Fruit fly (Drosophila melanogaster) whole organism, embryonic: ENCODE measurements around the gene Hmbs.
A peak's percentile ranks its signal among the peaks of the same experiment; 100 is the strongest.

ENCODE experiments used
- Bgb ChIP-seq: fragments of 200-800 bp; sonication (Bioruptor generic); IDR thresholded peaks from 2 replicates; pipeline ENCODE4 v1.3.6; 2022; ENCODE audit warnings: missing biosample characterization, missing genetic modification characterization; ENCODE audit not compliant: partially characterized antibody
- Blimp-1 ChIP-seq: fragments of 200-800 bp; sonication (Bioruptor generic); optimal IDR thresholded peaks from 3 replicates; lab custom pipeline; 2018; ENCODE audit warnings: missing biosample characterization, missing genetic modification characterization, mild to moderate bottlenecking, moderate library complexity, missing genetic modification reagents
- BtbVII ChIP-seq: fragments of 200-800 bp; sonication (Bioruptor generic); optimal IDR thresholded peaks from 3 replicates; lab custom pipeline; 2017; ENCODE audit warnings: missing biosample characterization, mild to moderate bottlenecking, missing genetic modification characterization
- CG10543 ChIP-seq: fragments of 200-800 bp; sonication (Bioruptor generic); optimal IDR thresholded peaks from 3 replicates; lab custom pipeline; 2017; ENCODE audit warnings: missing biosample characterization, mild to moderate bottlenecking, missing genetic modification characterization, moderate library complexity
- CG11696 ChIP-seq: fragments of 200-800 bp; sonication (Bioruptor generic); IDR thresholded peaks from 2 replicates; pipeline ENCODE4 v1.3.6; 2022; ENCODE audit warnings: missing biosample characterization, missing genetic modification characterization
- CG12769 ChIP-seq: fragments of 200-800 bp; sonication (Bioruptor generic); optimal IDR thresholded peaks from 2 replicates; lab custom pipeline; 2019; ENCODE audit warnings: missing biosample characterization, mild to moderate bottlenecking, missing genetic modification characterization, moderate library complexity
- CG14050 ChIP-seq: fragments of 200-800 bp; sonication (Bioruptor generic); IDR thresholded peaks from 3 replicates; pipeline ENCODE4 v1.3.6; 2022; ENCODE audit warnings: missing biosample characterization, missing genetic modification characterization
- CG18011 ChIP-seq: fragments of 200-800 bp; sonication (Bioruptor generic); optimal IDR thresholded peaks from 2 replicates; lab custom pipeline; 2017; ENCODE audit warnings: missing biosample characterization, missing genetic modification characterization, mild to moderate bottlenecking, moderate library complexity, missing genotype
- CG18262 ChIP-seq: fragments of 200-800 bp; optimal IDR thresholded peaks from 3 replicates; lab custom pipeline; 2019; ENCODE audit warnings: missing biosample characterization, mild to moderate bottlenecking, missing genetic modification characterization, moderate library complexity
- CG30403 ChIP-seq: fragments of 200-800 bp; sonication (Bioruptor generic); optimal IDR thresholded peaks from 3 replicates; lab custom pipeline; 2016; ENCODE audit warnings: missing biosample characterization, missing genetic modification characterization
- CG3065 ChIP-seq: fragments of 200-800 bp; sonication (Bioruptor generic); optimal IDR thresholded peaks from 2 replicates; lab custom pipeline; 2016; ENCODE audit warnings: missing biosample characterization, missing genetic modification characterization
- CG34376 ChIP-seq: fragments of 200-800 bp; sonication (Bioruptor generic); optimal IDR thresholded peaks from 2 replicates; lab custom pipeline; 2018; ENCODE audit warnings: missing biosample characterization, mild to moderate bottlenecking, missing genetic modification characterization
- CG7839 ChIP-seq: fragments of 200-800 bp; sonication (Bioruptor generic); optimal IDR thresholded peaks from 3 replicates; lab custom pipeline; 2018; ENCODE audit warnings: missing biosample characterization, mild to moderate bottlenecking, missing genetic modification characterization, moderate library complexity
- CG8478 ChIP-seq: fragments of >200 bp; optimal IDR thresholded peaks from 2 replicates; lab custom pipeline; 2018
- CG9727 ChIP-seq: fragments of 200-800 bp; sonication (Bioruptor generic); optimal IDR thresholded peaks from 3 replicates; lab custom pipeline; 2017; ENCODE audit warnings: missing biosample characterization, mild to moderate bottlenecking, missing genetic modification characterization
- CG9932 ChIP-seq: fragments of 200-800 bp; sonication (Bioruptor generic); IDR thresholded peaks from 2 replicates; pipeline ENCODE4 v1.3.6; 2022; ENCODE audit warnings: missing biosample characterization, missing genetic modification characterization
- CoRest ChIP-seq: fragments of 200-800 bp; sonication (Bioruptor generic); optimal IDR thresholded peaks from 3 replicates; lab custom pipeline; 2018; ENCODE audit warnings: missing biosample characterization, mild to moderate bottlenecking, missing genetic modification characterization, moderate library complexity
- Deaf1 ChIP-seq: fragments of 200-800 bp; optimal IDR thresholded peaks from 3 replicates; lab custom pipeline; 2019; ENCODE audit warnings: missing biosample characterization, mild to moderate bottlenecking, missing genetic modification characterization, moderate library complexity
- Fer3 ChIP-seq: fragments of 200-800 bp; sonication (Bioruptor generic); optimal IDR thresholded peaks from 2 replicates; lab custom pipeline; 2018; ENCODE audit warnings: missing biosample characterization, mild to moderate bottlenecking, missing genetic modification characterization, moderate library complexity
- GATAe ChIP-seq: fragments of 200-800 bp; sonication (Bioruptor generic); conservative IDR thresholded peaks from 2 replicates; pipeline ENCODE4 v1.3.6; 2022; ENCODE audit warnings: missing biosample characterization, missing genetic modification characterization
- H2.0 ChIP-seq: fragments of 200-800 bp; sonication (Bioruptor generic); IDR thresholded peaks from 2 replicates; pipeline ENCODE4 v1.3.6; 2022; ENCODE audit warnings: missing biosample characterization, missing genetic modification characterization
- HLH3B ChIP-seq: fragments of 200-800 bp; sonication (Bioruptor generic); IDR thresholded peaks from 2 replicates; pipeline ENCODE4 v1.3.6; 2022; ENCODE audit warnings: missing biosample characterization, missing genetic modification characterization
- Hand ChIP-seq: fragments of 200-800 bp; sonication (Bioruptor generic); optimal IDR thresholded peaks from 2 replicates; lab custom pipeline; 2017; ENCODE audit warnings: mild to moderate bottlenecking, missing biosample characterization, missing genetic modification reagents, missing genetic modification characterization
- Med ChIP-seq: fragments of 200-800 bp; sonication (Bioruptor generic); peaks from one replicate; lab custom pipeline; 2016; ENCODE audit warnings: missing biosample characterization, missing genetic modification characterization, mild to moderate bottlenecking, inconsistent platforms, moderate library complexity
- NC2α ChIP-seq: fragments of 200-800 bp; sonication (Bioruptor generic); optimal IDR thresholded peaks from 2 replicates; lab custom pipeline; 2016; ENCODE audit warnings: missing biosample characterization, missing genetic modification characterization
- NFAT ChIP-seq: fragments of 200-800 bp; sonication (Bioruptor generic); IDR thresholded peaks from 2 replicates; pipeline ENCODE4 v1.3.6; 2022; ENCODE audit warnings: missing biosample characterization, missing genetic modification characterization
- NK7.1 ChIP-seq: fragments of 200-800 bp; sonication (Bioruptor generic); optimal IDR thresholded peaks from 3 replicates; lab custom pipeline; 2016; ENCODE audit warnings: missing biosample characterization, missing genetic modification characterization
- Optix ChIP-seq: fragments of 200-800 bp; sonication (Bioruptor generic); IDR thresholded peaks from 3 replicates; pipeline ENCODE4 v1.3.6; 2022; ENCODE audit warnings: missing biosample characterization, missing genetic modification characterization
- Xrp1 ChIP-seq: fragments of 200-800 bp; sonication (Bioruptor generic); IDR thresholded peaks from 2 replicates; pipeline ENCODE4 v1.3.6; 2022; ENCODE audit warnings: missing biosample characterization, missing genetic modification characterization
- ato ChIP-seq: fragments of 200-800 bp; sonication (Bioruptor generic); IDR thresholded peaks from 2 replicates; pipeline ENCODE4 v1.3.6; 2022; ENCODE audit warnings: missing biosample characterization, missing genetic modification characterization; ENCODE audit not compliant: partially characterized antibody
- cas ChIP-seq: fragments of 200-800 bp; sonication (Bioruptor generic); IDR thresholded peaks from 2 replicates; pipeline ENCODE4 v1.3.6; 2022; ENCODE audit warnings: missing biosample characterization, missing genetic modification characterization
- chinmo ChIP-seq: fragments of 200-800 bp; sonication (Bioruptor generic); IDR thresholded peaks from 4 replicates; pipeline ENCODE4 v1.3.6; 2022; ENCODE audit warnings: missing biosample characterization, missing genetic modification characterization; ENCODE audit not compliant: partially characterized antibody
- ems ChIP-seq: fragments of 200-800 bp; sonication (Bioruptor generic); optimal IDR thresholded peaks from 3 replicates; lab custom pipeline; 2016; ENCODE audit warnings: missing biosample characterization, missing genetic modification characterization
- gem ChIP-seq: fragments of 200-800 bp; sonication (Bioruptor generic); optimal IDR thresholded peaks from 2 replicates; lab custom pipeline; 2019; ENCODE audit warnings: missing biosample characterization, mild to moderate bottlenecking, missing genetic modification characterization, moderate library complexity
- grn ChIP-seq: fragments of 200-800 bp; sonication (Bioruptor generic); optimal IDR thresholded peaks from 3 replicates; lab custom pipeline; 2017; ENCODE audit warnings: missing biosample characterization, missing genetic modification characterization
- gsb ChIP-seq: fragments of 200-800 bp; sonication (Bioruptor generic); IDR thresholded peaks from 2 replicates; pipeline ENCODE4 v1.3.6; 2022; ENCODE audit warnings: missing biosample characterization, missing genetic modification characterization
- gsb-n ChIP-seq: fragments of 200-800 bp; sonication (Bioruptor generic); optimal IDR thresholded peaks from 3 replicates; lab custom pipeline; 2018; ENCODE audit warnings: missing biosample characterization, mild to moderate bottlenecking, missing genetic modification characterization
- h ChIP-seq: fragments of >200 bp; optimal IDR thresholded peaks from 2 replicates; lab custom pipeline; 2017
- ham ChIP-seq: fragments of 200-800 bp; sonication (Bioruptor generic); IDR thresholded peaks from 2 replicates; pipeline ENCODE4 v1.3.6; 2022; ENCODE audit warnings: missing biosample characterization, missing genetic modification characterization
- jumu ChIP-seq: fragments of 200-800 bp; sonication (Bioruptor generic); optimal IDR thresholded peaks from 3 replicates; lab custom pipeline; 2016; ENCODE audit warnings: missing biosample characterization, missing genetic modification characterization
- lab ChIP-seq: fragments of 200-800 bp; sonication (Bioruptor generic); optimal IDR thresholded peaks from 3 replicates; lab custom pipeline; 2017; ENCODE audit warnings: missing biosample characterization, missing genetic modification characterization, mild to moderate bottlenecking, moderate library complexity, missing genetic modification reagents
- lilli ChIP-seq: fragments of 200-800 bp; sonication (Bioruptor generic); optimal IDR thresholded peaks from 3 replicates; lab custom pipeline; 2016; ENCODE audit warnings: missing biosample characterization, missing genetic modification characterization
- luna ChIP-seq: fragments of 200-800 bp; sonication (Bioruptor generic); optimal IDR thresholded peaks from 2 replicates; lab custom pipeline; 2016; ENCODE audit warnings: missing biosample characterization, missing genetic modification characterization
- peb ChIP-seq: fragments of 200-800 bp; sonication (Bioruptor generic); IDR thresholded peaks from 2 replicates; pipeline ENCODE4 v1.3.6; 2022; ENCODE audit warnings: missing biosample characterization, missing genetic modification characterization
- pfk ChIP-seq: fragments of 200-800 bp; sonication (Bioruptor generic); optimal IDR thresholded peaks from 2 replicates; lab custom pipeline; 2018; ENCODE audit warnings: missing biosample characterization, mild to moderate bottlenecking, missing genetic modification characterization, moderate library complexity
- salm ChIP-seq: fragments of 200-800 bp; sonication (Bioruptor generic); optimal IDR thresholded peaks from 2 replicates; lab custom pipeline; 2018; ENCODE audit warnings: missing biosample characterization, mild to moderate bottlenecking, missing genetic modification characterization
- so ChIP-seq: fragments of 200-800 bp; sonication (Bioruptor generic); IDR thresholded peaks from 3 replicates; pipeline ENCODE4 v1.3.6; 2022; ENCODE audit warnings: missing biosample characterization, missing genetic modification characterization
- twi ChIP-seq: fragments of 200-800 bp; optimal IDR thresholded peaks from 2 replicates; lab custom pipeline; 2019; ENCODE audit warnings: missing biosample characterization, mild to moderate bottlenecking, missing genetic modification characterization, moderate library complexity
- z ChIP-seq: fragments of 200-800 bp; sonication (Bioruptor generic); IDR thresholded peaks from 3 replicates; pipeline ENCODE4 v1.3.6; 2022; ENCODE audit warnings: missing biosample characterization, missing genetic modification characterization
- zen ChIP-seq: fragments of 200-800 bp; sonication (Bioruptor generic); optimal IDR thresholded peaks from 3 replicates; lab custom pipeline; 2018; ENCODE audit warnings: missing biosample characterization, mild to moderate bottlenecking, missing genetic modification characterization, moderate library complexity

Hmbs gene

DNA sequence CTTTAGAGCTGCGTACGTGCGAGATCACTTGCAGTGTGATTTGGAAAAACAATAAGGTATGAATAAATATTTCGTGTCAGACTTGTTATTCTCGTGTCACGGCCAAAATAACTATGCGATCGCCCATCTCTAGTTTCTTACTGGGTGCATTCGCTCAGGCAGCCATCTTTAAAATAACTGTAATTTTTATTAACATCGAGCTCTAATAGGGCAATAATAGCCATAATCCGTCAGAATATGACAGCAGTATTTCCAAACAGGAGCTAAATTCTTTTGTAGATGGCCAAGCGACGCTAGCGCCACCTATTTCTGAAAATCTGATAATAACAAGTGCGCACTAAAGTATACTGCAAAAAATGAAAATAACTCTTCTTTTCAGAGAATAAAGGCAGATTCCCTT lies 17.4 kb downstream of the Hmbs start (continued):
- TF ChIP-seq jumu (GFP tag; lab: Kevin White, UChicago) (no peak), CG8478 (no peak), CG11696 (GFP tag; lab: Robert Waterston, UW) (no peak; the same call in 1 of the 2 replicates), CG18011 (GFP tag; lab: Kevin White, UChicago) (no peak), peb (no peak), BtbVII (GFP tag; lab: Kevin White, UChicago) (no peak), ato (GFP tag; lab: Robert Waterston, UW) (peak; percentile 67; the same call in 1 of the 2 replicates), CG9932 (peak; percentile 51), Bgb (GFP tag; lab: Robert Waterston, UW) (peak; percentile 89), Hand (no peak), H2.0 (GFP tag; lab: Robert Waterston, UW) (no peak), Fer3 (tag; lab: Kevin White, UChicago) (no peak), cas (GFP tag; lab: Robert Waterston, UW) (no peak), CoRest (peak; percentile 64), HLH3B (GFP tag; lab: Robert Waterston, UW) (0 out of 2 replicates have a peak, but pooled peaks have one; percentile 33), CG7839 (tag; lab: Kevin White, UChicago) (peak; percentile 48), Blimp-1 (peak; percentile 5), lilli (GFP tag; lab: Kevin White, UChicago) (peak; percentile 61), grn (GFP tag; lab: Kevin White, UChicago) (no peak), CG14050 (0 out of 3 replicates have a peak, but pooled peaks have one; percentile 11), NC2α (GFP tag; lab: Kevin White, UChicago) (no peak), ham (no peak), z (GFP tag; lab: Robert Waterston, UW) (no peak)

dm6 chr3L:1354214-1354613 lies 19.5 kb downstream of the Hmbs start:
- TF ChIP-seq CG12769 (tag; lab: Kevin White, UChicago) (peak; percentile 84), so (GFP tag; lab: Robert Waterston, UW) (0 out of 3 replicates have a peak, but pooled peaks have one; percentile 54), Deaf1 (tag; lab: Kevin White, UChicago) (peak; percentile 54), CG10543 (GFP tag; lab: Kevin White, UChicago) (peak; percentile 8), Med (GFP tag; lab: Kevin White, UChicago) (peak; percentile 37), twi (tag; lab: Kevin White, UChicago) (no peak), lab (GFP tag; lab: Kevin White, UChicago) (no peak), chinmo (GFP tag; lab: Robert Waterston, UW) (0 out of 4 replicates have a peak, but pooled peaks have one; percentile 63)

DNA sequence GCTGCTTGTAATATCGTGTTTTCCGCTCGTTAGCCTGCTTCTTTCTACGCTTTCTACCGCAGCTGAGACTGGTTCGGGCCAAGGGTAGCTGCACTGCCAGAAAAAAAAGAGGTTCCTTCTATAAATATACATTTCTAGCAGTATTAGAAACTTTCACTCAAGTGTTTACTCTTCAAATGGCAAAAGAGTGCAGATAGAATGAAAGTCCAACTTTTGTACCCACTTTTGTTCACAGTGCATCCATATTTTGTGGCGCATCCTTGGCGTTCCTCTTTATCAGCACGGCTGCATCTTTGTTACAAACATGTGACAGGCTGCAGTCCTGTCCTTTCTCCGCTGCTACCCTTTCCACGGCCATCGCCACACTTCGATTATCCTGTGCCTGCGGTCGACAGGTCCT lies 23.6 kb downstream of the Hmbs start:
- TF ChIP-seq Xrp1 (GFP tag; lab: Robert Waterston, UW) = peak; percentile 51
- peak; percentile 51 for TF ChIP-seq zen (tag; lab: Kevin White, UChicago)
- no peak for TF ChIP-seq salm (tag; lab: Kevin White, UChicago)
- TF ChIP-seq GATAe (GFP tag; lab: Robert Waterston, UW) = no peak
- TF ChIP-seq h = no peak
- TF ChIP-seq Optix = no peak
- TF ChIP-seq gsb (GFP tag; lab: Robert Waterston, UW) = no peak
- peak; percentile 8 for TF ChIP-seq CG18262 (tag; lab: Kevin White, UChicago)
- peak; percentile 35 for TF ChIP-seq CG9727 (GFP tag; lab: Kevin White, UChicago)
- no peak for TF ChIP-seq pfk (GFP tag; lab: Kevin White, UChicago)
- no peak for TF ChIP-seq luna
- TF ChIP-seq gem (tag; lab: Kevin White, UChicago) = peak; percentile 10
- TF ChIP-seq NK7.1 (GFP tag; lab: Kevin White, UChicago) = no peak
- TF ChIP-seq CG14050 = no peak
- no peak for TF ChIP-seq gsb-n (tag; lab: Kevin White, UChicago)
- no peak for TF ChIP-seq ems (GFP tag; lab: Kevin White, UChicago)
- no peak for TF ChIP-seq NFAT
- no peak for TF ChIP-seq CG34376
- no peak for TF ChIP-seq CG30403 (GFP tag; lab: Kevin White, UChicago)
- no peak for TF ChIP-seq cas (GFP tag; lab: Robert Waterston, UW)
- TF ChIP-seq CG3065 (GFP tag; lab: Kevin White, UChicago) = no peak
